Fruit fly (Drosophila melanogaster): ENCODE results near the gene ana1.
A peak's percentile ranks its signal among the peaks of the same experiment; 100 is the strongest.

DNA sequence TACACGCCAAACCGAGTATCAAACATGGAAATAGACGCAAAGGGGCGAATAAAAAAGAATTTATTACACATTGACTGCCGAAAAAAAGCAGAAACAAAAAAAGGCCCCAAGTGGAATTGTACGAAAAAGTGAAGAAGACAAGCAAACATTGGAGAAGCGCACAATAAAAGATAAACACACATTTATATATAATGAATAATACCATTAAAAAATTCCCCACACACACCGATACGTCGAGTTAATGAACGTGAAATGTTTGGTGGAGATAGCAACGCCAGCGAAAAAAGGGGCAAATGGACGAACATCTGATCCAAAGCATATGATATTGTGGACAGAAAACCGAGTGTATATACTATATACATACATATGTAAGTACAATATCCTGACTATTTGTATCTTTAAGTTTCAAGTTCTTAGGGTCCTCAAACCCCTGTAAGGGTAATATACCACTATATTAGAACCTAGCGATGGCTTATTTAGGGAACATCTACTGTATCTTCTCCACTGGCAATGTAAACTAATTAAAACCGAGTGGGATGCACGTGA lies 34.5 kb downstream of the ana1 start:
- TF ChIP-seq lz (GFP tag; optimal IDR thresholded peaks at IDR 0.05) (no peak), CG9139 (GFP tag; optimal IDR thresholded peaks at IDR 0.05) (no peak), fd59A (GFP tag; optimal IDR thresholded peaks at IDR 0.05) (no peak), CG32006 (GFP tag; optimal IDR thresholded peaks at IDR 0.05) (no peak), spab (GFP tag; optimal IDR thresholded peaks at IDR 0.05) (no peak), CG31627 (GFP tag; optimal IDR thresholded peaks at IDR 0.05) (peak; percentile 5), OdsH (GFP tag; optimal IDR thresholded peaks at IDR 0.05) (no peak), Hr4 (GFP tag; optimal IDR thresholded peaks at IDR 0.05) (no peak)
